Fruit fly (Drosophila melanogaster) whole organism, wandering third instar larva: Measurements from ENCODE around the gene CG32069.

ENCODE experiments used
- Abd-B ChIP-seq: fragments of >200 bp; optimal IDR thresholded peaks from 2 replicates; lab custom pipeline; 2017; ENCODE audit warnings: missing biosample characterization, missing genetic modification characterization
- CG32264 ChIP-seq: fragments of 200-800 bp; sonication (Bioruptor generic); optimal IDR thresholded peaks from 2 replicates; lab custom pipeline; 2016; ENCODE audit warnings: missing biosample characterization, missing genetic modification characterization
- CG9705 ChIP-seq: fragments of 200-800 bp; sonication (Bioruptor generic); optimal IDR thresholded peaks from 2 replicates; lab custom pipeline; 2018; ENCODE audit warnings: missing biosample characterization, mild to moderate bottlenecking, missing genetic modification characterization
- CrebA ChIP-seq: fragments of 200-800 bp; sonication (Bioruptor generic); optimal IDR thresholded peaks from 2 replicates; lab custom pipeline; 2016; ENCODE audit warnings: missing biosample characterization, mild to moderate bottlenecking, missing genetic modification characterization, borderline replicate concordance
- Dfd ChIP-seq: fragments of >200 bp; optimal IDR thresholded peaks from 2 replicates; lab custom pipeline; 2017; ENCODE audit warnings: missing biosample characterization, missing genetic modification characterization
- Dif ChIP-seq: fragments of 200-275, 200-300 bp; sonication (Bioruptor generic); optimal IDR thresholded peaks from 2 replicates; lab custom pipeline; 2018; ENCODE audit warnings: missing biosample characterization, missing genetic modification characterization; ENCODE audit not compliant: partially characterized antibody
- GATAd ChIP-seq: sonication (Bioruptor generic); optimal IDR thresholded peaks from 2 replicates; lab custom pipeline; 2016; ENCODE audit warnings: missing biosample characterization, missing genetic modification characterization
- HLH106 ChIP-seq: fragments of 200-800 bp; optimal IDR thresholded peaks from 3 replicates; lab custom pipeline; 2019; ENCODE audit warnings: missing biosample characterization, mild to moderate bottlenecking, missing genetic modification characterization, moderate library complexity
- Hnf4 ChIP-seq: fragments of 200-800 bp; sonication (Bioruptor generic); optimal IDR thresholded peaks from 2 replicates; lab custom pipeline; 2016; ENCODE audit warnings: missing biosample characterization, mild to moderate bottlenecking, missing genetic modification characterization
- Hr78 ChIP-seq: fragments of >200 bp; optimal IDR thresholded peaks from 2 replicates; lab custom pipeline; 2017; ENCODE audit warnings: missing biosample characterization, missing genetic modification characterization
- Hr83 ChIP-seq: fragments of 200-300 bp; sonication (Bioruptor generic); optimal IDR thresholded peaks from 2 replicates; lab custom pipeline; 2016; ENCODE audit warnings: missing biosample characterization, mild to moderate bottlenecking, missing genetic modification characterization, moderate library complexity; ENCODE audit not compliant: poor library complexity, severe bottlenecking
- Jra ChIP-seq: sonication (Bioruptor generic); optimal IDR thresholded peaks from 2 replicates; lab custom pipeline; 2016; ENCODE audit warnings: missing biosample characterization, missing genetic modification characterization
- Mio ChIP-seq: sonication (Bioruptor generic); optimal IDR thresholded peaks from 2 replicates; lab custom pipeline; 2016; ENCODE audit warnings: missing biosample characterization, missing genetic modification characterization
- Myc ChIP-seq: fragments of >200 bp; optimal IDR thresholded peaks from 2 replicates; lab custom pipeline; 2017
- N ChIP-seq: fragments of >200 bp; optimal IDR thresholded peaks from 2 replicates; lab custom pipeline; 2018; ENCODE audit warnings: missing biosample characterization, missing external identifiers, missing genetic modification characterization
- OdsH ChIP-seq: fragments of 200-800 bp; sonication (Bioruptor generic); optimal IDR thresholded peaks from 2 replicates; lab custom pipeline; 2016; ENCODE audit warnings: missing biosample characterization, mild to moderate bottlenecking, missing genetic modification characterization
- Rel ChIP-seq, 2 experiments: fragments of 200-800 bp; sonication (Bioruptor generic) in 1 of 2; optimal IDR thresholded peaks; 2 replicates in 1 of 2; 3 replicates in 1 of 2; lab custom pipeline; 2016 to 2019; ENCODE audit warnings: mild to moderate bottlenecking in 2 of 2, missing biosample characterization in 2 of 2, missing genetic modification characterization in 2 of 2, moderate library complexity in 1 of 2
- Sp1 ChIP-seq: fragments of 200-800 bp; sonication (Bioruptor generic); optimal IDR thresholded peaks from 3 replicates; lab custom pipeline; 2019; ENCODE audit warnings: missing biosample characterization, mild to moderate bottlenecking, missing genetic modification characterization, moderate library complexity
- Vsx2 ChIP-seq: fragments of 200-300, 225-300 bp; sonication (Bioruptor generic); optimal IDR thresholded peaks from 2 replicates; lab custom pipeline; 2018; ENCODE audit warnings: missing biosample characterization, missing genetic modification characterization; ENCODE audit not compliant: partially characterized antibody
- br ChIP-seq: fragments of 200-800 bp; sonication (Bioruptor generic); optimal IDR thresholded peaks from 2 replicates; lab custom pipeline; 2016; ENCODE audit warnings: missing biosample characterization, missing genetic modification characterization
- brk ChIP-seq: fragments of 200-800 bp; sonication (Bioruptor generic); optimal IDR thresholded peaks from 2 replicates; lab custom pipeline; 2016; ENCODE audit warnings: missing biosample characterization, mild to moderate bottlenecking, missing genetic modification characterization
- dl ChIP-seq, 2 experiments: fragments of 175-275, 200-275 bp in 1 of 2; fragments of 200-275 bp in 1 of 2; sonication (Bioruptor generic); optimal IDR thresholded peaks; lab custom pipeline; 2018; ENCODE audit warnings: mild to moderate bottlenecking in 2 of 2, missing biosample characterization in 2 of 2, missing genetic modification characterization in 2 of 2, moderate library complexity in 2 of 2; ENCODE audit not compliant: partially characterized antibody in 2 of 2, insufficient read depth in 1 of 2
- dmrt93B ChIP-seq: fragments of 200-800 bp; sonication (Bioruptor generic); optimal IDR thresholded peaks from 2 replicates; lab custom pipeline; 2018; ENCODE audit warnings: missing biosample characterization, mild to moderate bottlenecking, missing genetic modification characterization
- dsf ChIP-seq: sonication (Bioruptor generic); optimal IDR thresholded peaks from 2 replicates; lab custom pipeline; 2016; ENCODE audit warnings: missing biosample characterization, missing genetic modification characterization, borderline replicate concordance
- ey ChIP-seq: fragments of 200-800 bp; sonication (Bioruptor generic); optimal IDR thresholded peaks from 2 replicates; lab custom pipeline; 2016; ENCODE audit warnings: missing biosample characterization, missing genetic modification characterization
- foxo ChIP-seq, 2 experiments: fragments of 200-800 bp; sonication (Bioruptor generic); optimal IDR thresholded peaks; 2 replicates in 1 of 2; 3 replicates in 1 of 2; lab custom pipeline; 2016 to 2017; ENCODE audit warnings: missing biosample characterization in 2 of 2, missing genetic modification characterization in 2 of 2
- fru ChIP-seq: fragments of 200-800 bp; sonication (Bioruptor generic); optimal IDR thresholded peaks from 3 replicates; lab custom pipeline; 2016; ENCODE audit warnings: missing biosample characterization, mild to moderate bottlenecking, missing genetic modification characterization
- h ChIP-seq: fragments of 200-800 bp; sonication (Bioruptor generic); optimal IDR thresholded peaks from 3 replicates; lab custom pipeline; 2016; ENCODE audit warnings: missing biosample characterization, mild to moderate bottlenecking, missing genetic modification characterization
- jim ChIP-seq: fragments of 175-275, 200-325 bp; sonication (Bioruptor generic); optimal IDR thresholded peaks from 2 replicates; lab custom pipeline; 2016; ENCODE audit warnings: missing biosample characterization, mild to moderate bottlenecking, missing genetic modification characterization
- lola ChIP-seq: fragments of >200 bp; optimal IDR thresholded peaks from 2 replicates; lab custom pipeline; 2017; ENCODE audit warnings: missing biosample characterization, missing genetic modification characterization
- pan ChIP-seq: fragments of >200 bp; optimal IDR thresholded peaks from 2 replicates; lab custom pipeline; 2017
- psq ChIP-seq: fragments of 200-800 bp; sonication (Bioruptor generic); optimal IDR thresholded peaks from 3 replicates; lab custom pipeline; 2017; ENCODE audit warnings: missing biosample characterization, mild to moderate bottlenecking, missing genetic modification characterization, moderate library complexity
- rgr ChIP-seq: fragments of 200-800 bp; sonication (Bioruptor generic); optimal IDR thresholded peaks from 3 replicates; lab custom pipeline; 2016; ENCODE audit warnings: missing biosample characterization, mild to moderate bottlenecking, missing genetic modification characterization
- sage ChIP-seq: fragments of 200-800 bp; sonication (Bioruptor generic); optimal IDR thresholded peaks from 2 replicates; lab custom pipeline; 2016; ENCODE audit warnings: missing biosample characterization, mild to moderate bottlenecking, missing genetic modification characterization
- sv ChIP-seq: fragments of 200-800 bp; sonication (Bioruptor generic); optimal IDR thresholded peaks from 3 replicates; lab custom pipeline; 2016; ENCODE audit warnings: missing biosample characterization, missing genetic modification characterization
- tai ChIP-seq: sonication (Bioruptor generic); optimal IDR thresholded peaks from 2 replicates; lab custom pipeline; 2016; ENCODE audit warnings: missing biosample characterization, missing genetic modification characterization
- usp ChIP-seq: fragments of >200 bp; optimal IDR thresholded peaks from 2 replicates; lab custom pipeline; 2017; ENCODE audit warnings: missing biosample characterization, missing genetic modification characterization
- woc ChIP-seq: sonication (Bioruptor generic); optimal IDR thresholded peaks from 2 replicates; lab custom pipeline; 2016; ENCODE audit warnings: missing biosample characterization, mild to moderate bottlenecking, missing genetic modification characterization

The CG32069 gene

dm6 chr3L:11094279-11094678 lies 31.9 kb upstream of the CG32069 start:
- TF ChIP-seq dsf (no peak), Mio (no peak), dmrt93B (GFP tag; lab: Kevin White, UChicago) (no peak)
- TF ChIP-seq, all 38 proteins: peak for 0

- TF ChIP-seq ey (GFP tag; lab: Kevin White, UChicago) (peak; percentile 51), Dif (GFP tag; lab: Kevin White, UChicago) (no peak), GATAd (peak; percentile 41), foxo (GFP tag; optimal IDR thresholded peaks at IDR 0.05; lab: Kevin White, UChicago) (peak in 1 of 2 experiments; percentile 78), Hr78 (GFP tag; lab: Kevin White, UChicago) (no peak), CG9705 (GFP tag; lab: Kevin White, UChicago) (peak; percentile 29), Jra (peak; percentile 75), CG32264 (GFP tag; lab: Kevin White, UChicago) (no peak), dl (GFP tag; optimal IDR thresholded peaks at IDR 0.05; lab: Kevin White, UChicago; ENCODE audit: insufficient read depth in 1 of 2, partially characterized antibody in 2 of 2) (no peak), HLH106 (tag; lab: Kevin White, UChicago) (peak; percentile 68), woc (GFP tag; lab: Kevin White, UChicago) (peak; percentile 76), dsf (peak; percentile 60), lola (no peak), Myc (lab: Kevin White, UChicago) (peak; percentile 2), CrebA (GFP tag; lab: Kevin White, UChicago) (no peak), Hr83 (GFP tag; lab: Kevin White, UChicago) (peak; percentile 38), Vsx2 (peak; percentile 25), Abd-B (GFP tag; lab: Kevin White, UChicago) (no peak), br (peak; percentile 66), jim (GFP tag; lab: Kevin White, UChicago) (peak; percentile 6), h (GFP tag; lab: Kevin White, UChicago) (peak; percentile 77), fru (GFP tag; lab: Kevin White, UChicago) (peak; percentile 62), Rel (GFP tag; optimal IDR thresholded peaks at IDR 0.05; lab: Kevin White, UChicago) (peak; percentile 36), Rel (tag; optimal IDR thresholded peaks at IDR 0.05; lab: Kevin White, UChicago) (peak; percentile 32), dmrt93B (GFP tag; lab: Kevin White, UChicago) (no peak), Hnf4 (GFP tag; lab: Kevin White, UChicago) (peak; percentile 83), pan (no peak), sv (peak; percentile 69), rgr (GFP tag; lab: Kevin White, UChicago) (peak; percentile 74), Dfd (GFP tag; lab: Kevin White, UChicago) (no peak), OdsH (peak; percentile 20), Sp1 (GFP tag; lab: Kevin White, UChicago) (peak; percentile 56), N (GFP tag; lab: Kevin White, UChicago) (no peak), Mio (peak; percentile 0), brk (GFP tag; lab: Kevin White, UChicago) (peak; percentile 69), tai (GFP tag; lab: Kevin White, UChicago) (peak; percentile 40), psq (GFP tag; lab: Kevin White, UChicago) (peak; percentile 75), sage (GFP tag; lab: Kevin White, UChicago) (peak; percentile 65), usp (GFP tag; lab: Kevin White, UChicago) (no peak)
Observed at dm6 chr3L:11093046-11093520, 30.7 kb upstream of the CG32069 start, which contains the start of gene JIL-1. Gene JIL-1, minus strand, starts transcription at chr3L:11093193.

dm6 chr3L:11092610-11092961 lies 30.2 kb upstream of the CG32069 start:
- TF ChIP-seq N (GFP tag; lab: Kevin White, UChicago) (peak; percentile 5), CG32264 (GFP tag; lab: Kevin White, UChicago) (no peak), dmrt93B (GFP tag; lab: Kevin White, UChicago) (no peak), psq (GFP tag; lab: Kevin White, UChicago) (peak; percentile 94)
